Fruit fly (Drosophila melanogaster): ENCODE results near the gene anne.

DNA sequence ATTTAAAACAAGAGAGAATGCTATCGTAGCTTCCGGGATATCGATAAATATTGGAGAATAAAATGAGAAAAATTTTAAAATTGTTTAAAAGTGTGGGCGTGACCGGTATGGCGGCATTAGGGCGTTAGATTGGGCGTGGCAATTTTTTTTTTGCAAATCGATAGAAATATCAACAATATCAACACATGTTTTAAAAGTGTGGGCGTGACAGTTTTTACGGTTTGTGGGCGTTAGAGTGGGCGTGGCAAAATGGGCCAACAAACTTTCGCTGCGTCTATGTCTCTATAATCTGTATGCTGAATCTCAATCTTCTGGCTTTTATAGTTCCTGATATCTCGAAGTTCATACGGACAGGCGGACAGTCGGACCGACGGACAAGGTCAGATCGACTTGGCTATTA lies 17.1 kb downstream of the anne start:
- TF ChIP-seq CTCF (optimal IDR thresholded peaks at IDR 0.05) (no peak), CG8478 (optimal IDR thresholded peaks at IDR 0.05) (no peak)
